Fruit fly (Drosophila melanogaster) whole organism, embryonic: ENCODE measurements around the gene CG42258.
A peak's percentile ranks its signal among the peaks of the same experiment; 100 is the strongest.

Experiments
- Adf1 ChIP-seq: fragments of 200-800 bp; sonication (Bioruptor generic); IDR thresholded peaks from 2 replicates; pipeline ENCODE4 v1.3.6; 2022; ENCODE audit warnings: missing biosample characterization, missing genetic modification characterization
- Asciz ChIP-seq: fragments of 200-800 bp; sonication (Bioruptor generic); optimal IDR thresholded peaks from 2 replicates; lab custom pipeline; 2017; ENCODE audit warnings: missing biosample characterization, mild to moderate bottlenecking, missing genetic modification characterization, missing genetic modification reagents
- B-H2 ChIP-seq: fragments of 200-800 bp; sonication (Bioruptor generic); optimal IDR thresholded peaks from 2 replicates; lab custom pipeline; 2018; ENCODE audit warnings: missing biosample characterization, mild to moderate bottlenecking, missing genetic modification characterization
- BEAF-32 ChIP-seq: fragments of 200-800 bp; sonication (Bioruptor generic); optimal IDR thresholded peaks from 3 replicates; lab custom pipeline; 2017; ENCODE audit warnings: missing biosample characterization, missing genetic modification characterization, mild to moderate bottlenecking, moderate library complexity, missing genetic modification reagents
- Bteb2 ChIP-seq: fragments of 200-800 bp; sonication (Bioruptor generic); optimal IDR thresholded peaks from 2 replicates; lab custom pipeline; 2016; ENCODE audit warnings: missing biosample characterization, missing genetic modification characterization
- CG11560 ChIP-seq: fragments of 200-800 bp; sonication (Bioruptor generic); IDR thresholded peaks from 3 replicates; pipeline ENCODE4 v1.3.6; 2022; ENCODE audit warnings: missing biosample characterization, missing genetic modification characterization
- CG12744 ChIP-seq: fragments of 200-800 bp; sonication (Bioruptor generic); optimal IDR thresholded peaks from 2 replicates; lab custom pipeline; 2016; ENCODE audit warnings: missing biosample characterization, missing genetic modification characterization
- CG15601 ChIP-seq: fragments of 200-800 bp; sonication (Bioruptor generic); optimal IDR thresholded peaks from 3 replicates; lab custom pipeline; 2019; ENCODE audit warnings: missing biosample characterization, mild to moderate bottlenecking, missing genetic modification characterization, moderate library complexity
- CG1603 ChIP-seq: fragments of 200-800 bp; sonication (Bioruptor generic); optimal IDR thresholded peaks from 2 replicates; lab custom pipeline; 2019; ENCODE audit warnings: missing biosample characterization, mild to moderate bottlenecking, missing genetic modification characterization, moderate library complexity
- CG1647 ChIP-seq: fragments of 200-800 bp; sonication (Bioruptor generic); optimal IDR thresholded peaks from 3 replicates; lab custom pipeline; 2016; ENCODE audit warnings: missing biosample characterization, missing genetic modification characterization
- CG2712 ChIP-seq: fragments of 200-800 bp; optimal IDR thresholded peaks from 3 replicates; lab custom pipeline; 2019; ENCODE audit warnings: missing biosample characterization, mild to moderate bottlenecking, missing genetic modification characterization, moderate library complexity
- CG30020 ChIP-seq: fragments of 200-800 bp; optimal IDR thresholded peaks from 2 replicates; lab custom pipeline; 2019; ENCODE audit warnings: missing biosample characterization, mild to moderate bottlenecking, missing genetic modification characterization, moderate library complexity
- CG30403 ChIP-seq: fragments of 200-800 bp; sonication (Bioruptor generic); optimal IDR thresholded peaks from 3 replicates; lab custom pipeline; 2016; ENCODE audit warnings: missing biosample characterization, missing genetic modification characterization
- CG31388 ChIP-seq: fragments of 200-800 bp; sonication (Bioruptor generic); optimal IDR thresholded peaks from 2 replicates; lab custom pipeline; 2016; ENCODE audit warnings: missing biosample characterization, missing genetic modification characterization
- CG3281 ChIP-seq: fragments of 200-800 bp; sonication (Bioruptor generic); optimal IDR thresholded peaks from 3 replicates; lab custom pipeline; 2017; ENCODE audit warnings: missing biosample characterization, mild to moderate bottlenecking, missing genetic modification characterization
- CG34376 ChIP-seq: fragments of 200-800 bp; sonication (Bioruptor generic); optimal IDR thresholded peaks from 2 replicates; lab custom pipeline; 2018; ENCODE audit warnings: missing biosample characterization, mild to moderate bottlenecking, missing genetic modification characterization
- CG3995 ChIP-seq: fragments of 200-800 bp; sonication (Bioruptor generic); optimal IDR thresholded peaks from 3 replicates; lab custom pipeline; 2016; ENCODE audit warnings: missing biosample characterization, missing genetic modification characterization
- CG6765 ChIP-seq: fragments of 200-800 bp; sonication (Bioruptor generic); optimal IDR thresholded peaks from 3 replicates; lab custom pipeline; 2017; ENCODE audit warnings: missing biosample characterization, mild to moderate bottlenecking, missing genetic modification characterization
- CG7372 ChIP-seq: fragments of 200-800 bp; sonication (Bioruptor generic); IDR thresholded peaks from 2 replicates; pipeline ENCODE4 v1.3.6; 2022; ENCODE audit warnings: missing biosample characterization, missing genetic modification characterization
- CG8089 ChIP-seq: fragments of 200-800 bp; sonication (Bioruptor generic); optimal IDR thresholded peaks from 3 replicates; lab custom pipeline; 2016; ENCODE audit warnings: missing biosample characterization, missing genetic modification characterization
- Dll ChIP-seq: fragments of 200-800 bp; sonication (Bioruptor generic); IDR thresholded peaks from 4 replicates; pipeline ENCODE4 v1.3.6; 2022; ENCODE audit warnings: missing biosample characterization, missing genetic modification characterization; ENCODE audit not compliant: partially characterized antibody
- Doc2 ChIP-seq: fragments of 200-800 bp; sonication (Bioruptor generic); IDR thresholded peaks from 2 replicates; pipeline ENCODE4 v1.3.6; 2022; ENCODE audit warnings: missing biosample characterization, missing genetic modification characterization
- Dref ChIP-seq: fragments of 200-800 bp; sonication (Bioruptor generic); IDR thresholded peaks from 2 replicates; pipeline ENCODE4 v1.3.6; 2022; ENCODE audit warnings: missing biosample characterization, missing genetic modification characterization
- E2f2 ChIP-seq: fragments of 200-800 bp; sonication (Bioruptor generic); IDR thresholded peaks from 2 replicates; pipeline ENCODE4 v1.3.6; 2022; ENCODE audit warnings: missing biosample characterization, missing genetic modification characterization
- Fer1 ChIP-seq: fragments of 200-800 bp; sonication (Bioruptor generic); optimal IDR thresholded peaks from 2 replicates; lab custom pipeline; 2017; ENCODE audit warnings: missing biosample characterization, mild to moderate bottlenecking, missing genetic modification characterization
- GATAe ChIP-seq: fragments of 200-800 bp; sonication (Bioruptor generic); conservative IDR thresholded peaks from 2 replicates; pipeline ENCODE4 v1.3.6; 2022; ENCODE audit warnings: missing biosample characterization, missing genetic modification characterization
- Jarid2 ChIP-seq: fragments of 200-800 bp; sonication (Bioruptor generic); optimal IDR thresholded peaks from 3 replicates; lab custom pipeline; 2017; ENCODE audit warnings: mild to moderate bottlenecking, missing biosample characterization, missing genetic modification reagents, missing genetic modification characterization
- MBD-R2 ChIP-seq: fragments of 200-800 bp; sonication (Bioruptor generic); IDR thresholded peaks from 2 replicates; pipeline ENCODE4 v1.3.6; 2022; ENCODE audit warnings: missing biosample characterization, missing genetic modification characterization
- Side ChIP-seq: fragments of 200-800 bp; sonication (Bioruptor generic); optimal IDR thresholded peaks from 2 replicates; lab custom pipeline; 2016; ENCODE audit warnings: missing biosample characterization, missing genetic modification characterization
- Six4 ChIP-seq: fragments of 200-800 bp; sonication (Bioruptor generic); optimal IDR thresholded peaks from 2 replicates; lab custom pipeline; 2016; ENCODE audit warnings: missing biosample characterization, missing genetic modification characterization
- Ssrp ChIP-seq: fragments of 200-800 bp; sonication (Bioruptor generic); optimal IDR thresholded peaks from 2 replicates; lab custom pipeline; 2018; ENCODE audit warnings: missing biosample characterization, mild to moderate bottlenecking, missing genetic modification characterization, moderate library complexity
- ab ChIP-seq: fragments of 200-800 bp; sonication (Bioruptor generic); optimal IDR thresholded peaks from 2 replicates; lab custom pipeline; 2016; ENCODE audit warnings: missing biosample characterization, missing genetic modification characterization
- ap ChIP-seq: fragments of 200-800 bp; sonication (Bioruptor generic); IDR thresholded peaks from 2 replicates; pipeline ENCODE4 v1.3.6; 2022; ENCODE audit warnings: missing biosample characterization, missing genetic modification characterization
- bbx ChIP-seq: fragments of 200-800 bp; sonication (Bioruptor generic); IDR thresholded peaks from 2 replicates; pipeline ENCODE4 v1.3.6; 2022; ENCODE audit warnings: missing biosample characterization, missing genetic modification characterization; ENCODE audit not compliant: partially characterized antibody
- crp ChIP-seq, 2 experiments: fragments of 200-800 bp; sonication (Bioruptor generic); optimal IDR thresholded peaks; 2 replicates in 1 of 2; 3 replicates in 1 of 2; lab custom pipeline; 2017; ENCODE audit warnings: missing biosample characterization in 2 of 2, missing genetic modification characterization in 2 of 2, mild to moderate bottlenecking in 1 of 2, moderate library complexity in 1 of 2
- dati ChIP-seq: fragments of 200-800 bp; sonication (Bioruptor generic); IDR thresholded peaks from 2 replicates; pipeline ENCODE4 v1.3.6; 2022; ENCODE audit warnings: missing biosample characterization, missing genetic modification characterization
- gce ChIP-seq: fragments of 200-800 bp; sonication (Bioruptor generic); IDR thresholded peaks from 3 replicates; pipeline ENCODE4 v1.3.6; 2022; ENCODE audit warnings: missing biosample characterization, missing genetic modification characterization
- hkb ChIP-seq, 2 experiments: fragments of 200-800 bp in 1 of 2; fragments of >200 bp in 1 of 2; sonication (Bioruptor generic) in 1 of 2; IDR thresholded peaks in 1 of 2; optimal IDR thresholded peaks in 1 of 2; 2 replicates each; pipeline versions ENCODE4 v1.3.6 to Lab custom; 2017 to 2022; ENCODE audit warnings: missing biosample characterization in 1 of 2, missing genetic modification characterization in 1 of 2
- hth ChIP-seq: fragments of >200 bp; optimal IDR thresholded peaks from 2 replicates; lab custom pipeline; 2017; ENCODE audit warnings: inconsistent platforms
- jing ChIP-seq: fragments of 200-800 bp; sonication (Bioruptor generic); optimal IDR thresholded peaks from 2 replicates; lab custom pipeline; 2018; ENCODE audit warnings: missing biosample characterization, mild to moderate bottlenecking, missing genetic modification characterization
- knrl ChIP-seq: fragments of 200-800 bp; sonication (Bioruptor generic); IDR thresholded peaks from 3 replicates; pipeline ENCODE4 v1.3.6; 2022; ENCODE audit warnings: missing biosample characterization, missing genetic modification characterization; ENCODE audit not compliant: partially characterized antibody
- onecut ChIP-seq: fragments of 200-800 bp; sonication (Bioruptor generic); IDR thresholded peaks from 2 replicates; pipeline ENCODE4 v1.3.6; 2022; ENCODE audit warnings: missing biosample characterization, missing genetic modification characterization
- pita ChIP-seq: fragments of 200-800 bp; sonication (Bioruptor generic); optimal IDR thresholded peaks from 2 replicates; lab custom pipeline; 2017; ENCODE audit warnings: missing biosample characterization, mild to moderate bottlenecking, missing genetic modification characterization
- psq ChIP-seq: fragments of 200-800 bp; sonication (Bioruptor generic); optimal IDR thresholded peaks from 2 replicates; lab custom pipeline; 2017; ENCODE audit warnings: missing biosample characterization, missing genetic modification characterization
- rib ChIP-seq: fragments of 200-800 bp; sonication (Bioruptor generic); IDR thresholded peaks from 2 replicates; pipeline ENCODE4 v1.3.6; 2022; ENCODE audit warnings: missing biosample characterization, missing genetic modification characterization
- scrt ChIP-seq: fragments of 200-800 bp; sonication (Bioruptor generic); optimal IDR thresholded peaks from 2 replicates; lab custom pipeline; 2018; ENCODE audit warnings: missing biosample characterization, mild to moderate bottlenecking, missing genetic modification characterization, moderate library complexity
- sens ChIP-seq: fragments of 200-800 bp; sonication (Bioruptor generic); peaks from one replicate; lab custom pipeline; 2016; ENCODE audit warnings: missing biosample characterization, missing genetic modification characterization
- slp2 ChIP-seq: fragments of 200-800 bp; sonication (Bioruptor generic); optimal IDR thresholded peaks from 2 replicates; lab custom pipeline; 2016; ENCODE audit warnings: missing biosample characterization, missing genetic modification characterization
- tio ChIP-seq: fragments of 200-800 bp; sonication (Bioruptor generic); optimal IDR thresholded peaks from 2 replicates; lab custom pipeline; 2017; ENCODE audit warnings: missing biosample characterization, missing genetic modification characterization, inconsistent platforms
- tna ChIP-seq: fragments of 200-800 bp; sonication (Bioruptor generic); IDR thresholded peaks from 2 replicates; pipeline ENCODE4 v1.3.6; 2022; ENCODE audit warnings: missing biosample characterization, missing genetic modification characterization; ENCODE audit not compliant: partially characterized antibody
- ttk ChIP-seq: fragments of 200-800 bp; sonication (Bioruptor generic); IDR thresholded peaks from 2 replicates; pipeline ENCODE4 v2.1.2; 2022; ENCODE audit warnings: missing biosample characterization, missing genetic modification characterization
- vnd ChIP-seq: fragments of 200-800 bp; sonication (Bioruptor generic); IDR thresholded peaks from 3 replicates; pipeline ENCODE4 v1.3.6; 2022; ENCODE audit warnings: missing biosample characterization, missing genetic modification characterization; ENCODE audit not compliant: partially characterized antibody

Gene CG42258

DNA sequence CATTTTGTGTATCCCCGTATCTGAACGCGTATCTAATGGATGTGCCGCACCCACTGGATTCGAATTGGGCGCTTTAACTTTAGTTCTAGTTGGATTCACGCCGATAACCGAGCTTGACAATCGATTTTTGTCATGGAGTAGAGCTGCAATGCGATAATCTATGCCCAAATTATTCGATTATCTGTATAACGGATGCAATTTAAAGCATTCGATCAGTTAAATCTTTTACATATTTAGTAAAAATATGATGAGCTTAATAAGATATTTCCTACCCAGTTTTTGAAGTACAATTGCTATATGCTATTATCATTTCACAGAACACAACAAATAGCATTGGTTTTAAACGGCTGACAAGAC, 3.9 kb downstream of the CG42258 start (continued):
- TF ChIP-seq Adf1 (GFP tag; lab: Robert Waterston, UW), result no peak
- no peak for TF ChIP-seq jing (GFP tag; lab: Kevin White, UChicago)
- peak; percentile 53 for TF ChIP-seq sens (GFP tag; lab: Kevin White, UChicago)
- no peak for TF ChIP-seq Doc2 (GFP tag; lab: Robert Waterston, UW)
- TF ChIP-seq slp2, result no peak
- TF ChIP-seq CG31388 (GFP tag; lab: Kevin White, UChicago), result no peak
- TF ChIP-seq hkb (optimal IDR thresholded peaks at IDR 0.05; lab: Kevin White, UChicago), result no peak
- no peak for TF ChIP-seq hkb (GFP tag; IDR thresholded peaks at IDR 0.05; lab: Robert Waterston, UW)
- TF ChIP-seq CG11560 (tag; lab: Robert Waterston, UW), result peak; percentile 91
- TF ChIP-seq gce (GFP tag; lab: Robert Waterston, UW), result no peak
- TF ChIP-seq crp (GFP tag; optimal IDR thresholded peaks at IDR 0.05; lab: Kevin White, UChicago), result no peak
- peak; percentile 4 for TF ChIP-seq CG1603
- TF ChIP-seq B-H2, result no peak
- no peak for TF ChIP-seq ap (GFP tag; lab: Robert Waterston, UW)
- TF ChIP-seq GATAe (GFP tag; lab: Robert Waterston, UW), result no peak
- no peak for TF ChIP-seq CG7372
- TF ChIP-seq rib, result no peak
- no peak for TF ChIP-seq ab (GFP tag; lab: Kevin White, UChicago)
- TF ChIP-seq BEAF-32 (GFP tag; lab: Kevin White, UChicago), result peak; percentile 27
- no peak for TF ChIP-seq CG6765 (GFP tag; lab: Kevin White, UChicago)
- 0 out of 2 replicates have a peak, but pooled peaks have one; percentile 30 for TF ChIP-seq bbx
- TF ChIP-seq Fer1, result no peak
- TF ChIP-seq psq (GFP tag; lab: Kevin White, UChicago), result no peak
- no peak for TF ChIP-seq CG1647 (GFP tag; lab: Kevin White, UChicago)
- no peak for TF ChIP-seq Side (GFP tag; lab: Kevin White, UChicago)
- no peak for TF ChIP-seq Ssrp (tag; lab: Kevin White, UChicago)
- TF ChIP-seq tio (GFP tag; lab: Kevin White, UChicago), result no peak
- TF ChIP-seq Dll (GFP tag; lab: Robert Waterston, UW), result 0 out of 4 replicates have a peak, but pooled peaks have one; percentile 31
- TF ChIP-seq scrt (GFP tag; lab: Kevin White, UChicago), result no peak
- no peak for TF ChIP-seq CG3281 (GFP tag; lab: Kevin White, UChicago)
- TF ChIP-seq CG34376 (GFP tag; lab: Kevin White, UChicago), result no peak
- TF ChIP-seq CG30403 (GFP tag; lab: Kevin White, UChicago), result no peak
- TF ChIP-seq CG30020 (tag; lab: Kevin White, UChicago), result no peak
- TF ChIP-seq MBD-R2, result no peak
- TF ChIP-seq knrl (GFP tag; lab: Robert Waterston, UW), result no peak
- 0 out of 2 replicates have a peak, but pooled peaks have one; percentile 26 for TF ChIP-seq tna (GFP tag; lab: Robert Waterston, UW)
- TF ChIP-seq onecut (GFP tag; lab: Robert Waterston, UW), result peak; percentile 27; the same call in 1 of the 2 replicates
- no peak for TF ChIP-seq vnd (GFP tag; lab: Robert Waterston, UW)
- peak; percentile 59 for TF ChIP-seq Dref (GFP tag; lab: Robert Waterston, UW)
- TF ChIP-seq Jarid2 (GFP tag; lab: Kevin White, UChicago), result no peak
- no peak for TF ChIP-seq Six4 (GFP tag; lab: Kevin White, UChicago)
- no peak for TF ChIP-seq CG8089 (GFP tag; lab: Kevin White, UChicago)
- no peak for TF ChIP-seq CG3995 (GFP tag; lab: Kevin White, UChicago)
- no peak for TF ChIP-seq pita (GFP tag; lab: Kevin White, UChicago)
- no peak for TF ChIP-seq Bteb2 (GFP tag; lab: Kevin White, UChicago)
- TF ChIP-seq hth (lab: Kevin White, UChicago), result no peak
- no peak for TF ChIP-seq CG15601 (tag; lab: Kevin White, UChicago)
- peak; percentile 65 for TF ChIP-seq E2f2 (GFP tag; lab: Robert Waterston, UW)
- no peak for TF ChIP-seq ttk (GFP tag; lab: Robert Waterston, UW)
- TF ChIP-seq Asciz (GFP tag; lab: Kevin White, UChicago), result no peak
- TF ChIP-seq dati, result no peak
- no peak for TF ChIP-seq CG12744 (GFP tag; lab: Kevin White, UChicago)
- no peak for TF ChIP-seq CG2712
